Worm (Caenorhabditis elegans): Measurements from ENCODE around the gene C04A11.2.

The C04A11.2 gene

ce11 chrX:13700642-13701233 is 32.1 kb upstream of the C04A11.2 start:
- TF ChIP-seq cog-1 (tag; optimal IDR thresholded peaks at IDR 0.05) (peak; percentile 98), med-1 (GFP tag; optimal IDR thresholded peaks at IDR 0.05; ENCODE audit: insufficient read depth) (peak; percentile 51), flt-1 (GFP tag; IDR thresholded peaks at IDR 0.05) (peak; percentile 88), T22C8.4 (GFP tag; IDR thresholded peaks at IDR 0.05) (peak; percentile 55; the same call in 1 of the 2 replicates), ref-1 (GFP tag; conservative IDR thresholded peaks at IDR 0.05) (no peak), ztf-23 (GFP tag; IDR thresholded peaks at IDR 0.05) (peak; percentile 84), tab-1 (GFP tag; IDR thresholded peaks at IDR 0.05) (peak; percentile 64; the same call in 1 of the 2 replicates), klf-2 (GFP tag; conservative IDR thresholded peaks at IDR 0.05) (peak; percentile 69), ztf-29 (GFP tag; IDR thresholded peaks at IDR 0.05) (peak; percentile 56; the same call in 1 of the 2 replicates)

ce11 chrX:13697520-13697919 is 28.9 kb upstream of the C04A11.2 start:
- no peak for TF ChIP-seq klf-2 (GFP tag; conservative IDR thresholded peaks at IDR 0.05)
- 0 out of 2 replicates have a peak, but pooled peaks have one; percentile 44 for TF ChIP-seq flt-1 (GFP tag; IDR thresholded peaks at IDR 0.05)
- no peak for TF ChIP-seq ref-1 (GFP tag; conservative IDR thresholded peaks at IDR 0.05)
- no peak for TF ChIP-seq cog-1 (tag; optimal IDR thresholded peaks at IDR 0.05)

ce11 chrX:13696152-13696551 is 27.5 kb upstream of the C04A11.2 start:
- TF ChIP-seq klf-2 (GFP tag; conservative IDR thresholded peaks at IDR 0.05) = no peak
- no peak for TF ChIP-seq T22C8.4 (GFP tag; IDR thresholded peaks at IDR 0.05)
- TF ChIP-seq cog-1 (tag; optimal IDR thresholded peaks at IDR 0.05) = no peak
- TF ChIP-seq ref-1 (GFP tag; conservative IDR thresholded peaks at IDR 0.05) = no peak
- TF ChIP-seq med-1 (GFP tag; optimal IDR thresholded peaks at IDR 0.05; ENCODE audit: insufficient read depth) = no peak
- TF ChIP-seq ztf-23 (GFP tag; IDR thresholded peaks at IDR 0.05) = no peak
- TF ChIP-seq flt-1 (GFP tag; IDR thresholded peaks at IDR 0.05) = no peak
- no peak for TF ChIP-seq tab-1 (GFP tag; IDR thresholded peaks at IDR 0.05)
- no peak for TF ChIP-seq ztf-29 (GFP tag; IDR thresholded peaks at IDR 0.05)

- TF ChIP-seq ztf-29 (GFP tag; IDR thresholded peaks at IDR 0.05) (no peak), T22C8.4 (GFP tag; IDR thresholded peaks at IDR 0.05) (no peak), flt-1 (GFP tag; IDR thresholded peaks at IDR 0.05) (no peak), cog-1 (tag; optimal IDR thresholded peaks at IDR 0.05) (no peak), ztf-23 (GFP tag; IDR thresholded peaks at IDR 0.05) (no peak), klf-2 (GFP tag; conservative IDR thresholded peaks at IDR 0.05) (no peak), med-1 (GFP tag; optimal IDR thresholded peaks at IDR 0.05; ENCODE audit: insufficient read depth) (no peak), ref-1 (GFP tag; conservative IDR thresholded peaks at IDR 0.05) (no peak), tab-1 (GFP tag; IDR thresholded peaks at IDR 0.05) (no peak)
Measured at ce11 chrX:13690333-13690732, 21.7 kb upstream of the C04A11.2 start.

ce11 chrX:13687655-13688054 is 19.0 kb upstream of the C04A11.2 start, which contains the start of gene adm-2:
adm-2 (plus strand) TSS chrX:13687955.
- TF ChIP-seq ztf-23 (GFP tag; IDR thresholded peaks at IDR 0.05) (no peak), cog-1 (tag; optimal IDR thresholded peaks at IDR 0.05) (no peak), tab-1 (GFP tag; IDR thresholded peaks at IDR 0.05) (no peak), ztf-29 (GFP tag; IDR thresholded peaks at IDR 0.05) (no peak), klf-2 (GFP tag; conservative IDR thresholded peaks at IDR 0.05) (no peak), T22C8.4 (GFP tag; IDR thresholded peaks at IDR 0.05) (no peak), med-1 (GFP tag; optimal IDR thresholded peaks at IDR 0.05; ENCODE audit: insufficient read depth) (no peak), flt-1 (GFP tag; IDR thresholded peaks at IDR 0.05) (no peak), ref-1 (GFP tag; conservative IDR thresholded peaks at IDR 0.05) (no peak)

- TF ChIP-seq tab-1 (GFP tag; IDR thresholded peaks at IDR 0.05) (no peak), cog-1 (tag; optimal IDR thresholded peaks at IDR 0.05) (peak; percentile 75), flt-1 (GFP tag; IDR thresholded peaks at IDR 0.05) (no peak)
Measured at ce11 chrX:13687111-13687512, 18.5 kb upstream of the C04A11.2 start.

ce11 chrX:13685725-13686124 is 17.1 kb upstream of the C04A11.2 start:
- TF ChIP-seq klf-2 (GFP tag; conservative IDR thresholded peaks at IDR 0.05) = no peak
- no peak for TF ChIP-seq T22C8.4 (GFP tag; IDR thresholded peaks at IDR 0.05)
- no peak for TF ChIP-seq flt-1 (GFP tag; IDR thresholded peaks at IDR 0.05)
- no peak for TF ChIP-seq tab-1 (GFP tag; IDR thresholded peaks at IDR 0.05)
- TF ChIP-seq ztf-23 (GFP tag; IDR thresholded peaks at IDR 0.05) = no peak
- TF ChIP-seq cog-1 (tag; optimal IDR thresholded peaks at IDR 0.05) = no peak
- no peak for TF ChIP-seq ref-1 (GFP tag; conservative IDR thresholded peaks at IDR 0.05)
- no peak for TF ChIP-seq med-1 (GFP tag; optimal IDR thresholded peaks at IDR 0.05; ENCODE audit: insufficient read depth)
- TF ChIP-seq ztf-29 (GFP tag; IDR thresholded peaks at IDR 0.05) = no peak

ce11 chrX:13676892-13677291 is 8.3 kb upstream of the C04A11.2 start, which contains the start of gene gck-4:
gck-4 (plus strand) TSS chrX:13677192.
- no peak for TF ChIP-seq ztf-29 (GFP tag; IDR thresholded peaks at IDR 0.05)
- TF ChIP-seq flt-1 (GFP tag; IDR thresholded peaks at IDR 0.05) = no peak
- no peak for TF ChIP-seq med-1 (GFP tag; optimal IDR thresholded peaks at IDR 0.05; ENCODE audit: insufficient read depth)
- TF ChIP-seq ref-1 (GFP tag; conservative IDR thresholded peaks at IDR 0.05) = no peak

ce11 chrX:13675444-13675843 is 6.8 kb upstream of the C04A11.2 start:
- TF ChIP-seq ztf-23 (GFP tag; IDR thresholded peaks at IDR 0.05) (no peak), flt-1 (GFP tag; IDR thresholded peaks at IDR 0.05) (0 out of 2 replicates have a peak, but pooled peaks have one; percentile 7)

- TF ChIP-seq cog-1 (tag; optimal IDR thresholded peaks at IDR 0.05) (no peak), flt-1 (GFP tag; IDR thresholded peaks at IDR 0.05) (no peak), T22C8.4 (GFP tag; IDR thresholded peaks at IDR 0.05) (no peak), ztf-23 (GFP tag; IDR thresholded peaks at IDR 0.05) (no peak), med-1 (GFP tag; optimal IDR thresholded peaks at IDR 0.05; ENCODE audit: insufficient read depth) (no peak), ztf-29 (GFP tag; IDR thresholded peaks at IDR 0.05) (no peak), ref-1 (GFP tag; conservative IDR thresholded peaks at IDR 0.05) (no peak), klf-2 (GFP tag; conservative IDR thresholded peaks at IDR 0.05) (no peak), tab-1 (GFP tag; IDR thresholded peaks at IDR 0.05) (no peak)
Measured at ce11 chrX:13672622-13673021, 4.0 kb upstream of the C04A11.2 start.
